Worm (Caenorhabditis elegans) whole organism, L4 larva: ENCODE measurements around the gene pigt-1.
A peak's percentile ranks its signal among the peaks of the same experiment; 100 is the strongest.

ENCODE experiments used
- F10B5.3 ChIP-seq: sonication (generic microtip); optimal IDR thresholded peaks from 2 replicates; lab custom pipeline; 2016; ENCODE audit warnings: mild to moderate bottlenecking, missing genetic modification characterization, missing compliant biosample characterization
- F37D6.2 ChIP-seq: sonication (generic microtip); optimal IDR thresholded peaks from 2 replicates; lab custom pipeline; 2016; ENCODE audit warnings: mild to moderate bottlenecking, missing genetic modification characterization, missing compliant biosample characterization
- T26A8.4 ChIP-seq: fragments of 200-800 bp; sonication (Bioruptor generic); IDR thresholded peaks from 2 replicates; pipeline ENCODE4 v1.3.6; 2022; ENCODE audit warnings: missing genetic modification characterization, missing compliant biosample characterization
- Y48G9A.11 ChIP-seq: fragments of 200-800 bp; sonication (Bioruptor generic); IDR thresholded peaks from 2 replicates; pipeline ENCODE4 v1.3.6; 2022; ENCODE audit warnings: missing genetic modification reagents, missing genetic modification characterization, missing compliant biosample characterization
- Y5F2A.4 ChIP-seq: fragments of 200-800 bp; sonication (Bioruptor generic); optimal IDR thresholded peaks from 2 replicates; lab custom pipeline; 2018; ENCODE audit warnings: mild to moderate bottlenecking, missing genetic modification characterization, missing compliant biosample characterization
- Y75B8A.6 ChIP-seq: fragments of 200-800 bp; sonication (Bioruptor generic); IDR thresholded peaks from 2 replicates; pipeline ENCODE4 v1.3.6; 2022; ENCODE audit warnings: missing genetic modification reagents, missing genetic modification characterization, missing compliant biosample characterization
- ZK546.5 ChIP-seq, 2 experiments: sonication (generic microtip); optimal IDR thresholded peaks; 2 replicates each; lab custom pipeline; 2017; ENCODE audit warnings: missing biosample characterization in 2 of 2, missing genetic modification characterization in 2 of 2
- aha-1 ChIP-seq: fragments of 150-350 bp; peaks from one replicate; lab custom pipeline; 2014; ENCODE audit warnings: missing biosample characterization, missing genetic modification characterization
- aly-2 ChIP-seq: sonication (generic microtip); optimal IDR thresholded peaks from 2 replicates; lab custom pipeline; 2018; ENCODE audit warnings: missing biosample characterization, missing genetic modification characterization
- attf-4 ChIP-seq: sonication (generic microtip); optimal IDR thresholded peaks from 3 replicates; lab custom pipeline; 2017; ENCODE audit warnings: missing biosample characterization, missing genetic modification characterization
- ceh-28 ChIP-seq: fragments of 150-350 bp; optimal IDR thresholded peaks from 2 replicates; lab custom pipeline; 2014; ENCODE audit warnings: missing biosample characterization, missing genetic modification reagents, missing genetic modification characterization
- ceh-62 ChIP-seq: sonication (generic microtip); optimal IDR thresholded peaks from 2 replicates; lab custom pipeline; 2017; ENCODE audit warnings: missing biosample characterization, missing genetic modification characterization
- cey-2 ChIP-seq: sonication (generic microtip); optimal IDR thresholded peaks from 3 replicates; lab custom pipeline; 2017; ENCODE audit warnings: missing genetic modification characterization, mild to moderate bottlenecking, missing compliant biosample characterization, antibody characterized with exemption, borderline replicate concordance; ENCODE audit not compliant: insufficient read depth
- ctbp-1 ChIP-seq: fragments of 200-800 bp; sonication (Bioruptor generic); IDR thresholded peaks from 2 replicates; pipeline ENCODE4 v1.3.6; 2022; ENCODE audit warnings: missing genetic modification reagents, missing genetic modification characterization, missing compliant biosample characterization
- daf-16 ChIP-seq, 3 experiments: sonication (generic microtip); optimal IDR thresholded peaks; 2 replicates each; lab custom pipeline; 2016 to 2017; ENCODE audit warnings: missing genetic modification characterization in 3 of 3, missing genetic modification reagents in 3 of 3, mild to moderate bottlenecking in 2 of 3, missing compliant biosample characterization in 2 of 3, missing biosample characterization in 1 of 3, moderate library complexity in 1 of 3
- dmd-6 ChIP-seq: fragments of 200-800 bp; sonication (Bioruptor generic); IDR thresholded peaks from 2 replicates; pipeline ENCODE4 v1.3.6; 2022; ENCODE audit warnings: missing genetic modification reagents, missing genetic modification characterization, missing compliant biosample characterization
- dmd-8 ChIP-seq: fragments of 200-800 bp; sonication (Bioruptor generic); IDR thresholded peaks from 2 replicates; pipeline ENCODE4 v1.3.6; 2022; ENCODE audit warnings: missing genetic modification characterization, missing compliant biosample characterization
- duxl-1 ChIP-seq: sonication (generic microtip); optimal IDR thresholded peaks from 2 replicates; lab custom pipeline; 2016; ENCODE audit warnings: mild to moderate bottlenecking, missing genetic modification characterization, moderate library complexity, missing compliant biosample characterization; ENCODE audit not compliant: poor library complexity
- dve-1 ChIP-seq: sonication (generic microtip); optimal IDR thresholded peaks from 2 replicates; lab custom pipeline; 2017; ENCODE audit warnings: antibody characterized with exemption, mild to moderate bottlenecking, missing genetic modification characterization, missing compliant biosample characterization; ENCODE audit not compliant: insufficient read depth
- egl-27 ChIP-seq: sonication (generic microtip); optimal IDR thresholded peaks from 3 replicates; lab custom pipeline; 2017; ENCODE audit warnings: missing biosample characterization, missing genetic modification reagents, missing genetic modification characterization
- hlh-11 ChIP-seq: fragments of 200-800 bp; sonication (Bioruptor generic); optimal IDR thresholded peaks from 2 replicates; lab custom pipeline; 2018; ENCODE audit warnings: mild to moderate bottlenecking, missing genetic modification characterization, missing compliant biosample characterization
- lin-15B ChIP-seq: fragments of 150-350 bp; sonication (generic microtip); optimal IDR thresholded peaks from 3 replicates; lab custom pipeline; 2014; ENCODE audit warnings: missing biosample characterization, missing genetic modification characterization
- madf-5 ChIP-seq, 2 experiments: fragments of 200-800 bp; sonication (Bioruptor generic); IDR thresholded peaks; 2 replicates each; pipeline ENCODE4 v1.3.6; 2022; ENCODE audit warnings: missing compliant biosample characterization in 2 of 2, missing genetic modification characterization in 2 of 2
- mdl-1 ChIP-seq, 2 experiments: fragments of 150-350 bp in 1 of 2; sonication (generic microtip) in 1 of 2; optimal IDR thresholded peaks; 2 replicates each; lab custom pipeline; 2014 to 2017; ENCODE audit warnings: missing biosample characterization in 2 of 2, missing genetic modification characterization in 2 of 2
- mep-1 ChIP-seq: fragments of 150-350 bp; sonication (generic microtip); optimal IDR thresholded peaks from 3 replicates; lab custom pipeline; 2014; ENCODE audit warnings: missing biosample characterization, missing genetic modification characterization
- mxl-3 ChIP-seq: fragments of 200-800 bp; sonication (Bioruptor generic); optimal IDR thresholded peaks from 2 replicates; lab custom pipeline; 2018; ENCODE audit warnings: mild to moderate bottlenecking, missing genetic modification characterization, missing compliant biosample characterization
- nhr-10 ChIP-seq: fragments of 150-350 bp; optimal IDR thresholded peaks from 2 replicates; lab custom pipeline; 2014; ENCODE audit warnings: missing biosample characterization, missing genetic modification characterization
- nhr-111 ChIP-seq: fragments of 200-800 bp; sonication (Bioruptor generic); optimal IDR thresholded peaks from 2 replicates; lab custom pipeline; 2018; ENCODE audit warnings: mild to moderate bottlenecking, missing genetic modification characterization, missing compliant biosample characterization
- nhr-237 ChIP-seq: sonication (generic microtip); optimal IDR thresholded peaks from 2 replicates; lab custom pipeline; 2017; ENCODE audit warnings: missing biosample characterization, missing genetic modification characterization
- nhr-25 ChIP-seq: sonication (generic microtip); optimal IDR thresholded peaks from 2 replicates; lab custom pipeline; 2017; ENCODE audit warnings: missing genetic modification characterization, mild to moderate bottlenecking, missing compliant biosample characterization, antibody characterized with exemption, moderate library complexity, borderline replicate concordance; ENCODE audit not compliant: insufficient read depth
- nhr-41 ChIP-seq: fragments of 200-800 bp; sonication (Bioruptor generic); IDR thresholded peaks from 2 replicates; pipeline ENCODE4 v1.3.6; 2022; ENCODE audit warnings: missing genetic modification reagents, missing genetic modification characterization, missing compliant biosample characterization
- nhr-77 ChIP-seq: fragments of 150-350 bp; optimal IDR thresholded peaks from 2 replicates; lab custom pipeline; 2014; ENCODE audit warnings: missing biosample characterization, missing genetic modification characterization
- rbr-2 ChIP-seq: sonication (generic microtip); optimal IDR thresholded peaks from 2 replicates; lab custom pipeline; 2016; ENCODE audit warnings: missing genotype, missing genetic modification characterization, missing compliant biosample characterization
- set-16 ChIP-seq: fragments of 200-800 bp; sonication (Bioruptor generic); IDR thresholded peaks from 2 replicates; pipeline ENCODE4 v1.3.6; 2022; ENCODE audit warnings: missing genetic modification reagents, missing genetic modification characterization, missing compliant biosample characterization
- skn-1 ChIP-seq: fragments of 150-350 bp; optimal IDR thresholded peaks from 2 replicates; lab custom pipeline; 2014; ENCODE audit warnings: missing biosample characterization, missing genetic modification characterization
- snpc-1.2 ChIP-seq: fragments of 200-800 bp; sonication (Bioruptor generic); IDR thresholded peaks from 2 replicates; pipeline ENCODE4 v1.3.6; 2022; ENCODE audit warnings: missing genetic modification reagents, missing genetic modification characterization, missing compliant biosample characterization
- spr-1 ChIP-seq: sonication (generic microtip); optimal IDR thresholded peaks from 2 replicates; lab custom pipeline; 2016; ENCODE audit warnings: mild to moderate bottlenecking, missing genetic modification characterization, missing compliant biosample characterization
- spr-3 ChIP-seq: fragments of 200-800 bp; sonication (Bioruptor generic); optimal IDR thresholded peaks from 2 replicates; lab custom pipeline; 2018; ENCODE audit warnings: mild to moderate bottlenecking, missing genetic modification characterization, missing compliant biosample characterization
- tag-97 ChIP-seq: fragments of 200-800 bp; sonication (Bioruptor generic); IDR thresholded peaks from 2 replicates; pipeline ENCODE4 v1.3.6; 2022; ENCODE audit warnings: missing genetic modification characterization, missing compliant biosample characterization
- tra-1 ChIP-seq: fragments of 200-800 bp; sonication (Bioruptor generic); IDR thresholded peaks from 2 replicates; pipeline ENCODE4 v1.3.6; 2022; ENCODE audit warnings: missing genetic modification reagents, missing genetic modification characterization, missing compliant biosample characterization
- unc-62 ChIP-seq, 3 experiments: fragments of 150-350 bp in 1 of 3; sonication (generic microtip); optimal IDR thresholded peaks in 2 of 3; peaks in 1 of 3; 1 replicate in 1 of 3; 2 replicates in 2 of 3; lab custom pipeline; 2014 to 2017; ENCODE audit warnings: missing biosample characterization in 3 of 3, missing genetic modification characterization in 3 of 3, missing genetic modification reagents in 3 of 3, missing genotype in 1 of 3
- zfp-3 ChIP-seq: fragments of 200-800 bp; sonication (Bioruptor generic); conservative IDR thresholded peaks from 2 replicates; pipeline ENCODE4 v1.3.6; 2022; ENCODE audit warnings: missing genetic modification reagents, missing genetic modification characterization, missing compliant biosample characterization
- zip-2 ChIP-seq: fragments of 150-350 bp; optimal IDR thresholded peaks from 2 replicates; lab custom pipeline; 2014; ENCODE audit warnings: missing biosample characterization, missing genetic modification characterization

pigt-1 gene

ce11 chrV:10955681-10956476 is 2.7 kb downstream of the pigt-1 start, which contains the start of gene F17C11.13 (continued):
- TF ChIP-seq tag-97 (GFP tag; lab: Robert Waterston, UW): no peak
- TF ChIP-seq unc-62 (GFP tag; optimal IDR thresholded peaks at IDR 0.05 in 1 of 2; lab: Kevin White, UChicago): peak in 1 of 2 experiments; percentile 97
- TF ChIP-seq unc-62 (tag; optimal IDR thresholded peaks at IDR 0.05; lab: Kevin White, UChicago): no peak
- no peak for TF ChIP-seq mdl-1 (tag; optimal IDR thresholded peaks at IDR 0.05; lab: Kevin White, UChicago)
- TF ChIP-seq ZK546.5 (tag; optimal IDR thresholded peaks at IDR 0.05; lab: Kevin White, UChicago): no peak
- TF ChIP-seq duxl-1: no peak
- 0 out of 2 replicates have a peak, but pooled peaks have one; percentile 19 for TF ChIP-seq zfp-3 (GFP tag; lab: Robert Waterston, UW)
- TF ChIP-seq mep-1 (tag; lab: Kevin White, UChicago): peak; percentile 59
- TF ChIP-seq nhr-111 (GFP tag; lab: Kevin White, UChicago): no peak
- peak; percentile 23; the same call in 1 of the 2 replicates for TF ChIP-seq dmd-6 (GFP tag; lab: Robert Waterston, UW)
- no peak for TF ChIP-seq Y75B8A.6 (GFP tag; lab: Robert Waterston, UW)
- no peak for TF ChIP-seq rbr-2 (tag; lab: Kevin White, UChicago)
- TF ChIP-seq snpc-1.2 (GFP tag; lab: Robert Waterston, UW): no peak
- TF ChIP-seq F10B5.3 (tag; lab: Kevin White, UChicago): no peak
- no peak for TF ChIP-seq F37D6.2 (tag; lab: Kevin White, UChicago)
- TF ChIP-seq Y5F2A.4 (GFP tag; lab: Kevin White, UChicago): no peak
- no peak for TF ChIP-seq nhr-10 (tag; lab: Kevin White, UChicago)
- TF ChIP-seq nhr-77 (tag; lab: Kevin White, UChicago): peak; percentile 39
- no peak for TF ChIP-seq T26A8.4 (GFP tag; lab: Robert Waterston, UW)
- no peak for TF ChIP-seq mxl-3
- TF ChIP-seq ctbp-1 (GFP tag; lab: Robert Waterston, UW): no peak
- no peak for TF ChIP-seq spr-3 (GFP tag; lab: Kevin White, UChicago)
- no peak for TF ChIP-seq nhr-41
- TF ChIP-seq daf-16 (GFP tag; optimal IDR thresholded peaks at IDR 0.05; lab: Kevin White, UChicago): no peak
- peak; percentile 17 for TF ChIP-seq daf-16 (tag; optimal IDR thresholded peaks at IDR 0.05; lab: Kevin White, UChicago)
- peak; percentile 8 for TF ChIP-seq hlh-11 (tag; lab: Kevin White, UChicago)
- TF ChIP-seq madf-5 (GFP tag; IDR thresholded peaks at IDR 0.05; lab: Robert Waterston, UW): no peak
- no peak for TF ChIP-seq zip-2
- TF ChIP-seq aha-1 (tag; lab: Kevin White, UChicago): peak; percentile 98
- TF ChIP-seq, all 104 proteins: peak for 10

- TF ChIP-seq mep-1 (tag; lab: Kevin White, UChicago) (no peak), dve-1 (tag; lab: Kevin White, UChicago) (peak; percentile 7), nhr-25 (tag; lab: Kevin White, UChicago) (no peak), daf-16 (GFP tag; optimal IDR thresholded peaks at IDR 0.05; lab: Kevin White, UChicago) (no peak), daf-16 (tag; optimal IDR thresholded peaks at IDR 0.05; lab: Kevin White, UChicago) (peak; percentile 27)
These were observed 3.8 kb downstream of the pigt-1 start, which contains the start of gene F17C11.6 for ce11 chrV:10954832-10955231. Gene F17C11.6 (plus strand): TSS chrV:10955121.

- TF ChIP-seq dve-1 (tag; lab: Kevin White, UChicago) (no peak), nhr-237 (no peak), Y48G9A.11 (no peak), lin-15B (tag; lab: Kevin White, UChicago) (no peak), ceh-28 (tag; lab: Kevin White, UChicago) (no peak), tra-1 (GFP tag; lab: Robert Waterston, UW) (no peak), nhr-77 (tag; lab: Kevin White, UChicago) (no peak), hlh-11 (tag; lab: Kevin White, UChicago) (no peak), egl-27 (tag; lab: Kevin White, UChicago) (no peak), skn-1 (tag; lab: Kevin White, UChicago) (no peak), spr-1 (tag; lab: Kevin White, UChicago) (no peak), set-16 (GFP tag; lab: Robert Waterston, UW) (no peak), attf-4 (tag; lab: Kevin White, UChicago) (no peak), cey-2 (no peak), ceh-62 (no peak), aly-2 (tag; lab: Kevin White, UChicago) (no peak), spr-3 (GFP tag; lab: Kevin White, UChicago) (no peak), dmd-8 (GFP tag; lab: Robert Waterston, UW) (no peak)
These were observed 4.3 kb downstream of the pigt-1 start, which contains the start of gene clec-221 for ce11 chrV:10954334-10954733. Gene clec-221 (minus strand): TSS chrV:10954434.
